Fruit fly (Drosophila melanogaster): ENCODE data around the gene Cp15.

The Cp15 gene

dm6 chr3L:8689675-8690074 lies 38.6 kb upstream of the Cp15 start (continued):
- no peak for TF ChIP-seq CG8765 (GFP tag; IDR thresholded peaks at IDR 0.05)
- no peak for TF ChIP-seq ssp (GFP tag; IDR thresholded peaks at IDR 0.05)
- TF ChIP-seq CG30431 (GFP tag; optimal IDR thresholded peaks at IDR 0.05), result no peak
- TF ChIP-seq Asciz (GFP tag; optimal IDR thresholded peaks at IDR 0.05), result no peak
- TF ChIP-seq sna (GFP tag; IDR thresholded peaks at IDR 0.05; ENCODE audit: partially characterized antibody), result no peak
- peak; percentile 40 for TF ChIP-seq slou (GFP tag; optimal IDR thresholded peaks at IDR 0.05)
- TF ChIP-seq Elba2 (GFP tag; optimal IDR thresholded peaks at IDR 0.05), result no peak
- no peak for TF ChIP-seq tin (GFP tag; optimal IDR thresholded peaks at IDR 0.05)
- peak; percentile 85 for TF ChIP-seq sd (tag; optimal IDR thresholded peaks at IDR 0.05)
- TF ChIP-seq Hmr (GFP tag; optimal IDR thresholded peaks at IDR 0.05), result peak; percentile 73
- no peak for TF ChIP-seq CG8290 (GFP tag; optimal IDR thresholded peaks at IDR 0.05)
- TF ChIP-seq CG8290 (tag; optimal IDR thresholded peaks at IDR 0.05), result peak in 1 of 2 experiments; percentile 82
- TF ChIP-seq bcd (GFP tag; optimal IDR thresholded peaks at IDR 0.05), result peak; percentile 37
- TF ChIP-seq salm (tag; optimal IDR thresholded peaks at IDR 0.05), result no peak
- no peak for TF ChIP-seq dan (GFP tag; IDR thresholded peaks at IDR 0.05)
- no peak for TF ChIP-seq CG7963 (GFP tag; IDR thresholded peaks at IDR 0.05; ENCODE audit: partially characterized antibody)
- TF ChIP-seq Sry-δ (GFP tag; optimal IDR thresholded peaks at IDR 0.05), result no peak
- no peak for TF ChIP-seq Rx (GFP tag; IDR thresholded peaks at IDR 0.05)
- TF ChIP-seq pb (GFP tag; optimal IDR thresholded peaks at IDR 0.05), result no peak
- peak; percentile 6 for TF ChIP-seq CTCF (GFP tag; optimal IDR thresholded peaks at IDR 0.05)
- TF ChIP-seq pros (GFP tag; optimal IDR thresholded peaks at IDR 0.05), result no peak
- no peak for TF ChIP-seq CG10959 (GFP tag; IDR thresholded peaks at IDR 0.05)
- TF ChIP-seq fu2 (GFP tag; optimal IDR thresholded peaks at IDR 0.05), result no peak
- TF ChIP-seq hkb (optimal IDR thresholded peaks at IDR 0.05), result no peak
- 0 out of 2 replicates have a peak, but pooled peaks have one; percentile 44 for TF ChIP-seq hkb (GFP tag; IDR thresholded peaks at IDR 0.05)
- no peak for TF ChIP-seq ab (GFP tag; optimal IDR thresholded peaks at IDR 0.05)
- no peak for TF ChIP-seq H15 (GFP tag; IDR thresholded peaks at IDR 0.05)
- 0 out of 4 replicates have a peak, but pooled peaks have one; percentile 38 for TF ChIP-seq chinmo (GFP tag; IDR thresholded peaks at IDR 0.05; ENCODE audit: partially characterized antibody)
- peak; percentile 51 for TF ChIP-seq CG15696 (tag; optimal IDR thresholded peaks at IDR 0.05)
- TF ChIP-seq da (GFP tag; optimal IDR thresholded peaks at IDR 0.05), result peak; percentile 9
- TF ChIP-seq croc (GFP tag; conservative IDR thresholded peaks at IDR 0.05), result no peak
- no peak for TF ChIP-seq twi (tag; optimal IDR thresholded peaks at IDR 0.05)
- no peak for TF ChIP-seq al (GFP tag; IDR thresholded peaks at IDR 0.05)
- TF ChIP-seq aop (GFP tag; IDR thresholded peaks at IDR 0.05), result no peak
- TF ChIP-seq CG42726 (GFP tag; IDR thresholded peaks at IDR 0.05; ENCODE audit: partially characterized antibody), result no peak
- no peak for TF ChIP-seq gcm2 (GFP tag; optimal IDR thresholded peaks at IDR 0.05)
- no peak for TF ChIP-seq CG8478 (optimal IDR thresholded peaks at IDR 0.05)
- TF ChIP-seq oc (tag; optimal IDR thresholded peaks at IDR 0.05), result no peak
- TF ChIP-seq CG7839 (tag; optimal IDR thresholded peaks at IDR 0.05), result peak; percentile 19
- no peak for TF ChIP-seq CG14441 (GFP tag; IDR thresholded peaks at IDR 0.05)
- TF ChIP-seq Mes4 (GFP tag; optimal IDR thresholded peaks at IDR 0.05), result no peak
- TF ChIP-seq ems (GFP tag; optimal IDR thresholded peaks at IDR 0.05), result no peak
- TF ChIP-seq Max (GFP tag; optimal IDR thresholded peaks at IDR 0.05), result no peak
- peak; percentile 29 for TF ChIP-seq CG17568 (GFP tag; optimal IDR thresholded peaks at IDR 0.05)
- TF ChIP-seq CG9797 (GFP tag; optimal IDR thresholded peaks at IDR 0.05), result no peak
- TF ChIP-seq run (tag; optimal IDR thresholded peaks at IDR 0.05), result peak; percentile 5
- TF ChIP-seq Ravus (GFP tag; IDR thresholded peaks at IDR 0.05), result no peak
- TF ChIP-seq CG13775 (GFP tag; optimal IDR thresholded peaks at IDR 0.05), result no peak
- no peak for TF ChIP-seq CG17612 (GFP tag; IDR thresholded peaks at IDR 0.05)
- TF ChIP-seq amos (GFP tag; IDR thresholded peaks at IDR 0.05; ENCODE audit: partially characterized antibody), result no peak
- TF ChIP-seq grau (tag; optimal IDR thresholded peaks at IDR 0.05), result peak; percentile 73
- no peak for TF ChIP-seq Bgb (GFP tag; IDR thresholded peaks at IDR 0.05; ENCODE audit: partially characterized antibody)
- TF ChIP-seq CG1792 (GFP tag; optimal IDR thresholded peaks at IDR 0.05), result no peak
- TF ChIP-seq CG3847 (GFP tag; IDR thresholded peaks at IDR 0.05), result no peak

All from whole organism, embryonic.